Worm (Caenorhabditis elegans) whole organism, young adult: ENCODE results near the gene mrpl-30.

ENCODE experiments used
- F10E7.11 ChIP-seq: sonication (generic microtip); optimal IDR thresholded peaks from 2 replicates; lab custom pipeline; 2017; ENCODE audit warnings: mild to moderate bottlenecking, missing genetic modification characterization, moderate library complexity, missing compliant biosample characterization
- F22D6.2 ChIP-seq: sonication (generic microtip); optimal IDR thresholded peaks from 2 replicates; lab custom pipeline; 2016; ENCODE audit warnings: mild to moderate bottlenecking, missing genetic modification characterization, missing compliant biosample characterization
- F23B12.7 ChIP-seq: sonication (generic microtip); optimal IDR thresholded peaks from 2 replicates; lab custom pipeline; 2017; ENCODE audit warnings: missing genetic modification characterization, mild to moderate bottlenecking, missing compliant biosample characterization, antibody characterized with exemption, moderate library complexity; ENCODE audit not compliant: insufficient read depth
- F33H1.4 ChIP-seq: fragments of 200-800 bp; sonication (Bioruptor generic); IDR thresholded peaks from 2 replicates; pipeline ENCODE4 v1.3.6; 2022; ENCODE audit warnings: missing genetic modification reagents, missing genetic modification characterization, missing compliant biosample characterization
- F52B5.7 ChIP-seq: sonication (generic microtip); optimal IDR thresholded peaks from 2 replicates; lab custom pipeline; 2016; ENCODE audit warnings: mild to moderate bottlenecking, missing genetic modification characterization, missing compliant biosample characterization
- F57C9.4 ChIP-seq: sonication (generic microtip); optimal IDR thresholded peaks from 2 replicates; lab custom pipeline; 2017; ENCODE audit warnings: mild to moderate bottlenecking, missing genetic modification characterization, missing compliant biosample characterization
- Y53G8AR.9 ChIP-seq: fragments of 200-800 bp; sonication (Bioruptor generic); conservative IDR thresholded peaks from 2 replicates; pipeline ENCODE4 v1.3.6; 2022; ENCODE audit warnings: missing genetic modification reagents, missing genetic modification characterization, missing compliant biosample characterization
- Y67H2A.10 ChIP-seq: fragments of 200-800 bp; sonication (Bioruptor generic); conservative IDR thresholded peaks from 2 replicates; pipeline ENCODE4 v1.3.6; 2022; ENCODE audit warnings: missing genetic modification reagents, missing genetic modification characterization, missing compliant biosample characterization
- ama-1 ChIP-seq, 3 experiments: fragments of 150-350 bp in 1 of 3; sonication (generic microtip) in 2 of 3; optimal IDR thresholded peaks; 2 replicates each; lab custom pipeline; 2014 to 2018; ENCODE audit warnings: missing biosample characterization in 2 of 3, missing genetic modification characterization in 2 of 3, missing genetic modification reagents in 2 of 3
- attf-5 ChIP-seq: fragments of 200-800 bp; sonication (Bioruptor generic); optimal IDR thresholded peaks from 2 replicates; lab custom pipeline; 2018; ENCODE audit warnings: mild to moderate bottlenecking, missing genetic modification characterization, missing compliant biosample characterization
- bed-1 ChIP-seq: fragments of 200-800 bp; sonication (Bioruptor generic); IDR thresholded peaks from 2 replicates; pipeline ENCODE4 v1.3.6; 2022; ENCODE audit warnings: missing genetic modification reagents, missing genetic modification characterization, missing compliant biosample characterization
- bed-2 ChIP-seq: fragments of 200-800 bp; sonication (Bioruptor generic); IDR thresholded peaks from 2 replicates; pipeline ENCODE4 v1.3.6; 2022; ENCODE audit warnings: missing genetic modification reagents, missing genetic modification characterization, missing compliant biosample characterization
- ceh-27 ChIP-seq: fragments of 200-800 bp; sonication (Bioruptor generic); optimal IDR thresholded peaks from 2 replicates; lab custom pipeline; 2018; ENCODE audit warnings: mild to moderate bottlenecking, missing genetic modification characterization, moderate library complexity, missing compliant biosample characterization
- ceh-58 ChIP-seq: fragments of 200-800 bp; sonication (Bioruptor generic); IDR thresholded peaks from 2 replicates; pipeline ENCODE4 v1.3.6; 2022; ENCODE audit warnings: missing genetic modification characterization, missing compliant biosample characterization
- ceh-79 ChIP-seq: sonication (generic microtip); optimal IDR thresholded peaks from 2 replicates; lab custom pipeline; 2017; ENCODE audit warnings: mild to moderate bottlenecking, missing genetic modification characterization, missing compliant biosample characterization
- ceh-91 ChIP-seq: fragments of 200-800 bp; sonication (Bioruptor generic); IDR thresholded peaks from 2 replicates; pipeline ENCODE4 v1.3.6; 2022; ENCODE audit warnings: missing genetic modification reagents, missing genetic modification characterization, missing compliant biosample characterization
- chd-7 ChIP-seq: sonication (generic microtip); optimal IDR thresholded peaks from 2 replicates; lab custom pipeline; 2016; ENCODE audit warnings: mild to moderate bottlenecking, missing genetic modification characterization, moderate library complexity, missing compliant biosample characterization
- dpff-1 ChIP-seq: sonication (generic microtip); optimal IDR thresholded peaks from 2 replicates; lab custom pipeline; 2017; ENCODE audit warnings: mild to moderate bottlenecking, missing genetic modification characterization, missing compliant biosample characterization
- egrh-3 ChIP-seq: fragments of 200-800 bp; sonication (Bioruptor generic); IDR thresholded peaks from 2 replicates; pipeline ENCODE4 v1.3.6; 2022; ENCODE audit warnings: missing genetic modification reagents, missing genetic modification characterization, missing compliant biosample characterization
- ets-4 ChIP-seq: fragments of 200-800 bp; sonication (Bioruptor generic); optimal IDR thresholded peaks from 2 replicates; lab custom pipeline; 2018; ENCODE audit warnings: mild to moderate bottlenecking, missing genetic modification characterization, missing compliant biosample characterization
- hlh-12 ChIP-seq: sonication (generic microtip); optimal IDR thresholded peaks from 2 replicates; lab custom pipeline; 2016; ENCODE audit warnings: missing genetic modification characterization, missing compliant biosample characterization
- hmg-1.2 ChIP-seq: fragments of 200-800 bp; sonication (Bioruptor generic); IDR thresholded peaks from 2 replicates; pipeline ENCODE4 v1.3.6; 2022; ENCODE audit warnings: missing genetic modification reagents, missing genetic modification characterization, missing compliant biosample characterization
- hmg-20 ChIP-seq: fragments of 200-800 bp; sonication (Bioruptor generic); IDR thresholded peaks from 2 replicates; pipeline ENCODE4 v1.3.6; 2022; ENCODE audit warnings: missing genetic modification reagents, missing genetic modification characterization, missing compliant biosample characterization
- lag-1 ChIP-seq: fragments of 200-800 bp; sonication (Bioruptor generic); IDR thresholded peaks from 2 replicates; pipeline ENCODE4 v1.3.6; 2022; ENCODE audit warnings: missing genetic modification reagents, missing genetic modification characterization, missing compliant biosample characterization
- let-526 ChIP-seq: fragments of 200-800 bp; sonication (Bioruptor generic); IDR thresholded peaks from 2 replicates; pipeline ENCODE4 v1.3.6; 2022; ENCODE audit warnings: missing genetic modification reagents, missing genetic modification characterization, missing compliant biosample characterization
- lin-35 ChIP-seq, 3 experiments: fragments of 150-350 bp in 2 of 3; sonication (generic microtip) in 1 of 3; optimal IDR thresholded peaks; 2 replicates each; lab custom pipeline; 2014 to 2018; ENCODE audit warnings: missing biosample characterization in 3 of 3, missing genetic modification characterization in 3 of 3, missing genetic modification reagents in 3 of 3
- lin-54 ChIP-seq: fragments of 200-800 bp; sonication (Bioruptor generic); optimal IDR thresholded peaks from 2 replicates; lab custom pipeline; 2018; ENCODE audit warnings: mild to moderate bottlenecking, missing genetic modification characterization, missing compliant biosample characterization
- lir-1 ChIP-seq: fragments of 200-800 bp; sonication (Bioruptor generic); conservative IDR thresholded peaks from 2 replicates; pipeline ENCODE4 v1.3.6; 2022; ENCODE audit warnings: missing genetic modification reagents, missing genetic modification characterization, missing compliant biosample characterization
- lsl-1 ChIP-seq: fragments of 200-800 bp; sonication (Bioruptor generic); optimal IDR thresholded peaks from 2 replicates; lab custom pipeline; 2018; ENCODE audit warnings: mild to moderate bottlenecking, missing genetic modification characterization, moderate library complexity, missing compliant biosample characterization
- lsy-27 ChIP-seq: sonication (generic microtip); optimal IDR thresholded peaks from 2 replicates; lab custom pipeline; 2017; ENCODE audit warnings: missing genetic modification characterization, mild to moderate bottlenecking, missing compliant biosample characterization, antibody characterized with exemption, missing genotype, borderline replicate concordance; ENCODE audit not compliant: insufficient read depth
- madf-10 ChIP-seq: sonication (generic microtip); optimal IDR thresholded peaks from 2 replicates; lab custom pipeline; 2016; ENCODE audit warnings: mild to moderate bottlenecking, missing genetic modification characterization, missing compliant biosample characterization
- madf-3 ChIP-seq: fragments of 200-800 bp; sonication (Bioruptor generic); IDR thresholded peaks from 2 replicates; pipeline ENCODE4 v1.3.6; 2022; ENCODE audit warnings: missing genetic modification reagents, missing genetic modification characterization, missing compliant biosample characterization
- madf-8 ChIP-seq: fragments of 200-800 bp; sonication (Bioruptor generic); conservative IDR thresholded peaks from 2 replicates; pipeline ENCODE4 v1.3.6; 2022; ENCODE audit warnings: missing genetic modification reagents, missing genetic modification characterization, missing compliant biosample characterization
- mcd-1 ChIP-seq: fragments of 200-800 bp; sonication (Bioruptor generic); IDR thresholded peaks from 2 replicates; pipeline ENCODE4 v1.3.6; 2022; ENCODE audit warnings: missing genetic modification reagents, missing genetic modification characterization, missing compliant biosample characterization
- nhr-27 ChIP-seq: fragments of 200-800 bp; sonication (Bioruptor generic); optimal IDR thresholded peaks from 2 replicates; lab custom pipeline; 2018; ENCODE audit warnings: mild to moderate bottlenecking, missing genetic modification characterization, moderate library complexity, missing compliant biosample characterization
- pbrm-1 ChIP-seq: fragments of 200-800 bp; sonication (Bioruptor generic); IDR thresholded peaks from 2 replicates; pipeline ENCODE4 v1.3.6; 2022; ENCODE audit warnings: missing genetic modification reagents, missing genetic modification characterization, missing compliant biosample characterization
- rec-8 ChIP-seq, 2 experiments: sonication (generic microtip); optimal IDR thresholded peaks; 2 replicates each; lab custom pipeline; 2016; ENCODE audit warnings: mild to moderate bottlenecking in 2 of 2, missing genetic modification characterization in 2 of 2, missing genetic modification reagents in 2 of 2, missing genotype in 2 of 2, missing biosample characterization in 1 of 2, missing compliant biosample characterization in 1 of 2, moderate library complexity in 1 of 2
- sea-2 ChIP-seq: fragments of 200-800 bp; sonication (Bioruptor generic); IDR thresholded peaks from 2 replicates; pipeline ENCODE4 v1.3.6; 2022; ENCODE audit warnings: missing genetic modification characterization, missing compliant biosample characterization
- snpc-1.1 ChIP-seq: sonication (generic microtip); optimal IDR thresholded peaks from 2 replicates; lab custom pipeline; 2017; ENCODE audit warnings: missing genetic modification characterization, mild to moderate bottlenecking, missing compliant biosample characterization, antibody characterized with exemption, moderate library complexity, missing genotype, missing genetic modification reagents; ENCODE audit not compliant: insufficient read depth
- snpc-3.4 ChIP-seq: sonication (generic microtip); optimal IDR thresholded peaks from 2 replicates; lab custom pipeline; 2017; ENCODE audit warnings: missing genetic modification characterization, mild to moderate bottlenecking, missing compliant biosample characterization, antibody characterized with exemption, moderate library complexity, missing genotype, missing genetic modification reagents
- tlf-1 ChIP-seq: fragments of 200-800 bp; sonication (Bioruptor generic); optimal IDR thresholded peaks from 2 replicates; lab custom pipeline; 2018; ENCODE audit warnings: mild to moderate bottlenecking, missing genetic modification characterization, missing compliant biosample characterization
- xnd-1 ChIP-seq: sonication (generic microtip); optimal IDR thresholded peaks from 2 replicates; lab custom pipeline; 2016; ENCODE audit warnings: missing genotype, missing genetic modification reagents, missing genetic modification characterization, missing compliant biosample characterization
- ztf-18 ChIP-seq: sonication (generic microtip); optimal IDR thresholded peaks from 2 replicates; lab custom pipeline; 2016; ENCODE audit warnings: missing genotype, mild to moderate bottlenecking, missing genetic modification characterization, missing compliant biosample characterization
- ztf-6 ChIP-seq: fragments of 200-800 bp; sonication (Bioruptor generic); IDR thresholded peaks from 2 replicates; pipeline ENCODE4 v1.3.6; 2022; ENCODE audit warnings: missing genetic modification reagents, missing genetic modification characterization, missing compliant biosample characterization

The mrpl-30 gene

DNA sequence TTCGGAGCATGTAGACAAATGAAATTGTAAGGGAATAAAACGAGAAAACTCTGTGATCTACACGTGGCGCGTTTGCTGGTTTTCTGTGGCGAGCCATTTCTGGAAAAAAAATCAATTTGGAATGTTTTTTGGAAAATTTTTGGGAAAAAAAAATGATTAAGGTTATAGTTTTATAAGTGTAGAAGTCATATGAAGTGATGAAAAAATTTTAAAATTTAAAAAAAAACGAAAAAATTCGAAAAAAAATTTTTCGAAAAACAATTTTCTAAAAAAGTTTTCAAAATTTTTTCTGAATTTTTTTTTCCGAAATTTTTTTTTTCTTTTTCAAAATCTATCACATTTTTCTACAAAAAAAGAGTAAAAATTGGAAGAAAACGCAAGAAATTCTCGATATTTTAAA, 24.3 kb downstream of the mrpl-30 start, which contains the start of gene H14E04.3:
Gene H14E04.3, minus strand, starts transcription at position 101 of the 400 bp plus-strand sequence.
- no peak for TF ChIP-seq hlh-12 (tag; lab: Kevin White, UChicago)
- no peak for TF ChIP-seq snpc-3.4 (tag; lab: Kevin White, UChicago)
- TF ChIP-seq lin-35 (GFP tag; optimal IDR thresholded peaks at IDR 0.05; lab: Kevin White, UChicago) = no peak
- no peak for TF ChIP-seq F23B12.7 (tag; lab: Kevin White, UChicago)
- no peak for TF ChIP-seq nhr-27 (tag; lab: Kevin White, UChicago)
- TF ChIP-seq dpff-1 (tag; lab: Kevin White, UChicago) = no peak
- no peak for TF ChIP-seq hmg-20 (GFP tag; lab: Robert Waterston, UW)
- no peak for TF ChIP-seq hmg-1.2 (GFP tag; lab: Robert Waterston, UW)
- no peak for TF ChIP-seq ama-1 (optimal IDR thresholded peaks at IDR 0.05; lab: Kevin White, UChicago)
- no peak for TF ChIP-seq ama-1 (GFP tag; optimal IDR thresholded peaks at IDR 0.05; lab: Kevin White, UChicago)
- no peak for TF ChIP-seq F22D6.2 (tag; lab: Kevin White, UChicago)
- no peak for TF ChIP-seq ceh-27 (GFP tag; lab: Kevin White, UChicago)
- TF ChIP-seq bed-1 (GFP tag; lab: Robert Waterston, UW) = no peak
- no peak for TF ChIP-seq ets-4 (GFP tag; lab: Kevin White, UChicago)
- TF ChIP-seq chd-7 (tag; lab: Kevin White, UChicago) = no peak
- TF ChIP-seq lsy-27 (tag; lab: Kevin White, UChicago) = no peak
- TF ChIP-seq lir-1 (GFP tag; lab: Robert Waterston, UW) = no peak
- no peak for TF ChIP-seq attf-5
- TF ChIP-seq F52B5.7 (tag; lab: Kevin White, UChicago) = no peak
- TF ChIP-seq sea-2 (GFP tag; lab: Robert Waterston, UW) = no peak
- TF ChIP-seq pbrm-1 (GFP tag; lab: Robert Waterston, UW) = no peak
- TF ChIP-seq, all 124 proteins: peak for 0

ce11 chrIII:2384364-2384763, 26.4 kb downstream of the mrpl-30 start:
- TF ChIP-seq Y53G8AR.9 = no peak
- no peak for TF ChIP-seq mcd-1 (GFP tag; lab: Robert Waterston, UW)
- no peak for TF ChIP-seq hmg-20 (GFP tag; lab: Robert Waterston, UW)
- no peak for TF ChIP-seq dpff-1 (tag; lab: Kevin White, UChicago)
- no peak; the same call in 1 of the 2 replicates for TF ChIP-seq F33H1.4 (GFP tag; lab: Robert Waterston, UW)
- no peak for TF ChIP-seq ztf-6 (GFP tag; lab: Robert Waterston, UW)
- TF ChIP-seq madf-10 (tag; lab: Kevin White, UChicago) = no peak
- TF ChIP-seq hlh-12 (tag; lab: Kevin White, UChicago) = no peak
- no peak for TF ChIP-seq lin-35 (GFP tag; optimal IDR thresholded peaks at IDR 0.05; lab: Kevin White, UChicago)
- no peak for TF ChIP-seq Y67H2A.10
- TF ChIP-seq ztf-18 = no peak
- no peak for TF ChIP-seq bed-2
- TF ChIP-seq rec-8 (tag; optimal IDR thresholded peaks at IDR 0.05; lab: Kevin White, UChicago) = no peak
- TF ChIP-seq lag-1 (GFP tag; lab: Robert Waterston, UW) = no peak
- no peak for TF ChIP-seq let-526 (GFP tag; lab: Robert Waterston, UW)
- TF ChIP-seq egrh-3 (GFP tag; lab: Robert Waterston, UW) = no peak
- TF ChIP-seq F10E7.11 = no peak

DNA sequence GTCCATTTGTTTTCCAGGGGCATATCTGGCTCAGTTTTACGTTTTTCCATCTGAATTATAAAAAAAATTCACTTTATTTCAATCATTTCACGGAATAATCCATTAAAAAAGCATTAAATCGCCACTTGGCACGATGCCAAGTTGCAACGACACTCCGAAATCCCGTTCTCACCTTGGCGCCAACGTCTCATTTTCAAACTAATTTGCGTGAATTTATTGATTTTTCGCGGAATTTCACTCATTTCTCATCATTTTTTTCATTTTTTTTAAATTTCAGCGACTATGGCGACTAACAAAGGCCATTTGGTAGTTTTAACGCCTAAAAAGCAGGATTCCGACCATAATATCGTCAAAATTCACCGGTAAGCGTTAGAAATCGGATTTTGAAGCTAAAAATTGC, 34.9 kb downstream of the mrpl-30 start, which contains the start of gene H14E04.2:
Gene H14E04.2, plus strand, starts transcription at position 276 of the 400 bp plus-strand sequence.
- TF ChIP-seq chd-7 (tag; lab: Kevin White, UChicago) (no peak), snpc-1.1 (tag; lab: Kevin White, UChicago) (no peak), tlf-1 (GFP tag; lab: Kevin White, UChicago) (peak; percentile 3), ceh-91 (GFP tag; lab: Robert Waterston, UW) (no peak; the same call in 1 of the 2 replicates), lsl-1 (GFP tag; lab: Kevin White, UChicago) (peak; percentile 59), nhr-27 (tag; lab: Kevin White, UChicago) (no peak), lsy-27 (tag; lab: Kevin White, UChicago) (no peak), ceh-79 (tag; lab: Kevin White, UChicago) (no peak), ets-4 (GFP tag; lab: Kevin White, UChicago) (no peak), lin-54 (GFP tag; lab: Kevin White, UChicago) (peak; percentile 90), hlh-12 (tag; lab: Kevin White, UChicago) (no peak), madf-3 (no peak), xnd-1 (tag; lab: Kevin White, UChicago) (no peak), F57C9.4 (tag; lab: Kevin White, UChicago) (no peak), madf-8 (GFP tag; lab: Robert Waterston, UW) (no peak), ceh-58 (GFP tag; lab: Robert Waterston, UW) (no peak), mcd-1 (GFP tag; lab: Robert Waterston, UW) (peak; percentile 76)
